Worm (Caenorhabditis elegans): ENCODE measurements around the gene elo-5.

elo-5 gene

ce11 chrIV:5364135-5364609, 12.7 kb downstream of the elo-5 start, which contains the start of the genes hda-6 and F41H10.4 (continued):
- TF ChIP-seq pax-3 (tag; optimal IDR thresholded peaks at IDR 0.05) (peak; percentile 65), lin-13 (GFP tag; optimal IDR thresholded peaks at IDR 0.05) (peak; percentile 43), alr-1 (tag; optimal IDR thresholded peaks at IDR 0.05; ENCODE audit: borderline replicate concordance) (no peak), lin-35 (GFP tag; optimal IDR thresholded peaks at IDR 0.05) (peak; percentile 80 to 88), dpl-1 (GFP tag; optimal IDR thresholded peaks at IDR 0.05) (peak; percentile 67 to 82 (median 81)), nhr-28 (tag; optimal IDR thresholded peaks at IDR 0.05) (no peak), dsc-1 (tag; optimal IDR thresholded peaks at IDR 0.05) (peak; percentile 85), nhr-47 (tag; optimal IDR thresholded peaks at IDR 0.05) (peak; percentile 86), mef-2 (tag; optimal IDR thresholded peaks at IDR 0.05) (peak; percentile 15), ztf-11 (tag; optimal IDR thresholded peaks at IDR 0.05) (peak in 1 of 2 experiments; percentile 89), ztf-4 (tag; optimal IDR thresholded peaks at IDR 0.05) (peak; percentile 34), skn-1 (tag; optimal IDR thresholded peaks at IDR 0.05) (no peak), unc-86 (tag; optimal IDR thresholded peaks at IDR 0.05) (peak; percentile 72), elt-2 (tag; optimal IDR thresholded peaks at IDR 0.05) (peak; percentile 57), lsy-2 (tag; optimal IDR thresholded peaks at IDR 0.05) (peak; percentile 87), ama-1 (optimal IDR thresholded peaks at IDR 0.05) (no peak), nhr-90 (tag; optimal IDR thresholded peaks at IDR 0.05; ENCODE audit: poor library complexity) (peak; percentile 83), mep-1 (tag; optimal IDR thresholded peaks at IDR 0.05) (peak; percentile 93), elt-3 (tag; optimal IDR thresholded peaks at IDR 0.05) (peak in 2 of 6 experiments; percentile 31 to 42), lir-3 (tag; optimal IDR thresholded peaks at IDR 0.05; ENCODE audit: poor library complexity) (peak; percentile 96), xbp-1 (tag; optimal IDR thresholded peaks at IDR 0.05) (peak; percentile 87), ceh-63 (GFP tag; optimal IDR thresholded peaks at IDR 0.05) (no peak), nhr-85 (tag) (peak; percentile 86), nhr-77 (tag; optimal IDR thresholded peaks at IDR 0.05) (peak; percentile 39), lin-15B (tag; optimal IDR thresholded peaks at IDR 0.05) (peak; percentile 66), zip-4 (GFP tag; optimal IDR thresholded peaks at IDR 0.05) (peak; percentile 53), F16B12.6 (tag; optimal IDR thresholded peaks at IDR 0.05) (peak; percentile 88), zag-1 (tag; optimal IDR thresholded peaks at IDR 0.05) (no peak), ceh-90 (tag; optimal IDR thresholded peaks at IDR 0.05) (peak; percentile 85), nhr-11 (tag; optimal IDR thresholded peaks at IDR 0.05) (no peak), egl-13 (tag; optimal IDR thresholded peaks at IDR 0.05) (peak; percentile 76), ceh-88 (GFP tag; IDR thresholded peaks at IDR 0.05) (no peak), tlp-1 (tag; optimal IDR thresholded peaks at IDR 0.05) (no peak), ceh-82 (tag; optimal IDR thresholded peaks at IDR 0.05) (peak; percentile 55 to 68 (median 57)), fkh-8 (tag; optimal IDR thresholded peaks at IDR 0.05) (peak; percentile 71), ets-5 (GFP tag; IDR thresholded peaks at IDR 0.05) (no peak), sup-37 (GFP tag; optimal IDR thresholded peaks at IDR 0.05) (no peak), snpc-4 (tag; optimal IDR thresholded peaks at IDR 0.05) (peak; percentile 76), irx-1 (tag; optimal IDR thresholded peaks at IDR 0.05) (peak; percentile 86), lin-39 (tag; optimal IDR thresholded peaks at IDR 0.05) (peak; percentile 31), unc-98 (GFP tag; IDR thresholded peaks at IDR 0.05) (peak; percentile 59; the same call in 1 of the 2 replicates), sox-4 (tag; optimal IDR thresholded peaks at IDR 0.05) (peak; percentile 65)

DNA sequence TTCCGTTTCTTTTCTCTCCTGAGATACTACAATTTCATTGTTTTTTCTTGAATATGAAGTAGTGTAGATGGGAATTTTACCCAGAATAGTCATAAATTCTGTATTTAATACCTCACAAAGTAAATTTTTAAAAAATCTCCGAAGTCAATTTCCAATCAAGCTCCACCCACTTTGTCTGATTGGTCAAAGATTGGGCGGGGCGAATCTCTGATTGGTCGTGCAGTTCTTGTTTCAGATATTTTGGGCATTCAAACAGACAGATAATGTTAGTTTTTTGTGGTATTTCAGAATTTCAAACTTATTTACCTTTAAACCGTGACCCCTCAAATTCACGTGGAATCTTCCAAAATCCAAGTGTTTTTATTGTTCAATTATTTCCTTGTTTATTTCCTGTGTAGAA, 16.4 kb downstream of the elo-5 start, which contains the start of gene F41H10.5:
Gene F41H10.5 (plus strand): TSS at position 375 of the 400 bp plus-strand sequence.
- TF ChIP-seq aha-1 (tag; optimal IDR thresholded peaks at IDR 0.05) (no peak), elt-2 (tag; optimal IDR thresholded peaks at IDR 0.05) (no peak), ceh-63 (GFP tag; optimal IDR thresholded peaks at IDR 0.05) (no peak), ztf-11 (tag; optimal IDR thresholded peaks at IDR 0.05) (no peak), nhr-47 (tag; optimal IDR thresholded peaks at IDR 0.05) (no peak), lin-35 (GFP tag; optimal IDR thresholded peaks at IDR 0.05) (no peak), efl-3 (GFP tag; optimal IDR thresholded peaks at IDR 0.05) (no peak), fkh-4 (tag; optimal IDR thresholded peaks at IDR 0.05; ENCODE audit: borderline replicate concordance) (no peak), nhr-11 (tag; optimal IDR thresholded peaks at IDR 0.05) (no peak), irx-1 (tag; optimal IDR thresholded peaks at IDR 0.05) (no peak), Y116A8C.19 (tag; optimal IDR thresholded peaks at IDR 0.05; ENCODE audit: borderline replicate concordance) (no peak), C34B4.2 (tag; optimal IDR thresholded peaks at IDR 0.05) (no peak), nhr-237 (tag; optimal IDR thresholded peaks at IDR 0.05) (no peak), unc-62 (GFP tag; optimal IDR thresholded peaks at IDR 0.05) (no peak), rnt-1 (tag; optimal IDR thresholded peaks at IDR 0.05) (no peak), grh-1 (GFP tag; IDR thresholded peaks at IDR 0.05) (no peak), fos-1 (tag; optimal IDR thresholded peaks at IDR 0.05) (no peak), blmp-1 (tag; optimal IDR thresholded peaks at IDR 0.05) (no peak), ces-1 (GFP tag; optimal IDR thresholded peaks at IDR 0.05) (no peak)
